Worm (Caenorhabditis elegans): ENCODE measurements around the gene W09D6.1.

Gene W09D6.1

ce11 chrIII:11110756-11111155 is 42.1 kb downstream of the W09D6.1 start (continued):
- TF ChIP-seq ceh-91 (GFP tag; IDR thresholded peaks at IDR 0.05) (peak; percentile 44; the same call in 1 of the 2 replicates), F52B5.7 (tag; optimal IDR thresholded peaks at IDR 0.05) (no peak), C17E4.6 (GFP tag; IDR thresholded peaks at IDR 0.05) (0 out of 2 replicates have a peak, but pooled peaks have one; percentile 25), xnd-1 (tag; optimal IDR thresholded peaks at IDR 0.05) (no peak), tbp1 (GFP tag; optimal IDR thresholded peaks at IDR 0.05) (peak; percentile 54), dox-1 (GFP tag; IDR thresholded peaks at IDR 0.05) (peak; percentile 83), lin-40 (tag; optimal IDR thresholded peaks at IDR 0.05) (peak; percentile 70), ceh-100 (GFP tag; IDR thresholded peaks at IDR 0.05) (peak; percentile 88), hrde-1 (tag; optimal IDR thresholded peaks at IDR 0.05; ENCODE audit: borderline replicate concordance) (no peak), ZK185.1 (tag; optimal IDR thresholded peaks at IDR 0.05; ENCODE audit: poor library complexity, severe bottlenecking) (peak; percentile 60), F57A8.1 (GFP tag; optimal IDR thresholded peaks at IDR 0.05) (no peak), F37B4.10 (GFP tag; IDR thresholded peaks at IDR 0.05) (0 out of 2 replicates have a peak, but pooled peaks have one; percentile 56), ztf-26 (tag; optimal IDR thresholded peaks at IDR 0.05) (peak; percentile 63)

ce11 chrIII:11112718-11113117 is 44.1 kb downstream of the W09D6.1 start:
- peak; percentile 92 for TF ChIP-seq ztf-18 (tag; optimal IDR thresholded peaks at IDR 0.05)
- TF ChIP-seq let-607 (tag; optimal IDR thresholded peaks at IDR 0.05), result peak in 1 of 2 experiments; percentile 5
- no peak for TF ChIP-seq dpl-1 (GFP tag; optimal IDR thresholded peaks at IDR 0.05)
- peak; percentile 55 for TF ChIP-seq K12H6.12 (tag; optimal IDR thresholded peaks at IDR 0.05)
- TF ChIP-seq mcd-1 (GFP tag; IDR thresholded peaks at IDR 0.05), result peak; percentile 89
- TF ChIP-seq Y53G8AR.9 (GFP tag; conservative IDR thresholded peaks at IDR 0.05), result peak; percentile 59; the same call in 1 of the 2 replicates
- TF ChIP-seq ccch-3 (GFP tag; optimal IDR thresholded peaks at IDR 0.05), result no peak
- TF ChIP-seq nhr-27 (tag; optimal IDR thresholded peaks at IDR 0.05), result no peak
- peak; percentile 49 for TF ChIP-seq lin-40 (tag; optimal IDR thresholded peaks at IDR 0.05)
- peak; percentile 49; the same call in 1 of the 2 replicates for TF ChIP-seq pbrm-1 (GFP tag; IDR thresholded peaks at IDR 0.05)
- no peak for TF ChIP-seq snpc-4 (GFP tag; optimal IDR thresholded peaks at IDR 0.05)
- peak in 3 of 4 experiments; percentile 22 to 42 (median 33) for TF ChIP-seq snpc-4 (tag; optimal IDR thresholded peaks at IDR 0.05)
- TF ChIP-seq nhr-179 (tag; optimal IDR thresholded peaks at IDR 0.05), result no peak
- TF ChIP-seq unc-130 (GFP tag; optimal IDR thresholded peaks at IDR 0.05), result peak; percentile 23
- 0 out of 2 replicates have a peak, but pooled peaks have one; percentile 24 for TF ChIP-seq F33H1.4 (GFP tag; IDR thresholded peaks at IDR 0.05)
- TF ChIP-seq cebp-1 (GFP tag; IDR thresholded peaks at IDR 0.05), result no peak
- peak; percentile 71 for TF ChIP-seq cebp-1 (tag; optimal IDR thresholded peaks at IDR 0.05)
- TF ChIP-seq sdz-38 (tag; optimal IDR thresholded peaks at IDR 0.05), result no peak
- peak; percentile 42 for TF ChIP-seq egrh-3 (GFP tag; IDR thresholded peaks at IDR 0.05)
- TF ChIP-seq ekl-4 (GFP tag; IDR thresholded peaks at IDR 0.05), result 0 out of 2 replicates have a peak, but pooled peaks have one; percentile 38
- TF ChIP-seq madf-10 (tag; optimal IDR thresholded peaks at IDR 0.05), result peak; percentile 9
- peak; percentile 81 for TF ChIP-seq K11D2.4 (GFP tag; IDR thresholded peaks at IDR 0.05)
- no peak; the same call in 1 of the 2 replicates for TF ChIP-seq lir-1 (GFP tag; conservative IDR thresholded peaks at IDR 0.05)
- TF ChIP-seq B0019.2 (GFP tag; conservative IDR thresholded peaks at IDR 0.05), result no peak
- TF ChIP-seq lsl-1 (GFP tag; optimal IDR thresholded peaks at IDR 0.05), result peak; percentile 22
- TF ChIP-seq ceh-27 (GFP tag; optimal IDR thresholded peaks at IDR 0.05), result peak; percentile 51
- TF ChIP-seq nhr-80 (tag; optimal IDR thresholded peaks at IDR 0.05), result peak; percentile 58
- TF ChIP-seq ama-1 (optimal IDR thresholded peaks at IDR 0.05), result no peak
- no peak for TF ChIP-seq ama-1 (GFP tag; optimal IDR thresholded peaks at IDR 0.05)
- no peak for TF ChIP-seq madf-6 (GFP tag; IDR thresholded peaks at IDR 0.05)
- 0 out of 2 replicates have a peak, but pooled peaks have one; percentile 45 for TF ChIP-seq C06A6.2 (GFP tag; conservative IDR thresholded peaks at IDR 0.05)
- 0 out of 2 replicates have a peak, but pooled peaks have one; percentile 15 for TF ChIP-seq rcor-1 (GFP tag; IDR thresholded peaks at IDR 0.05)
- peak; percentile 18 for TF ChIP-seq tbp1 (GFP tag; optimal IDR thresholded peaks at IDR 0.05)
- TF ChIP-seq lin-35 (GFP tag; optimal IDR thresholded peaks at IDR 0.05), result peak in 1 of 3 experiments; percentile 11
- peak; percentile 59 for TF ChIP-seq lin-54 (GFP tag; optimal IDR thresholded peaks at IDR 0.05)
- TF ChIP-seq attf-5 (GFP tag; optimal IDR thresholded peaks at IDR 0.05), result peak; percentile 87
